Worm (Caenorhabditis elegans) whole organism, young adult: Measurements from ENCODE around the gene C55B6.5.

Experiments used
- D2030.7 ChIP-seq: fragments of 200-800 bp; sonication (Bioruptor generic); IDR thresholded peaks from 2 replicates; pipeline ENCODE4 v1.3.6; 2022; ENCODE audit warnings: missing genetic modification reagents, missing genetic modification characterization, missing compliant biosample characterization
- F37B4.10 ChIP-seq: fragments of 200-800 bp; sonication (Bioruptor generic); IDR thresholded peaks from 2 replicates; pipeline ENCODE4 v1.3.6; 2022; ENCODE audit warnings: missing genetic modification characterization, missing compliant biosample characterization
- F52B5.7 ChIP-seq: sonication (generic microtip); optimal IDR thresholded peaks from 2 replicates; lab custom pipeline; 2016; ENCODE audit warnings: mild to moderate bottlenecking, missing genetic modification characterization, missing compliant biosample characterization
- F57A8.1 ChIP-seq: fragments of 200-800 bp; sonication (Bioruptor generic); optimal IDR thresholded peaks from 2 replicates; lab custom pipeline; 2018; ENCODE audit warnings: mild to moderate bottlenecking, missing genetic modification characterization, moderate library complexity, missing compliant biosample characterization
- F57C9.4 ChIP-seq: sonication (generic microtip); optimal IDR thresholded peaks from 2 replicates; lab custom pipeline; 2017; ENCODE audit warnings: mild to moderate bottlenecking, missing genetic modification characterization, missing compliant biosample characterization
- K12H6.12 ChIP-seq: fragments of 200-800 bp; sonication (Bioruptor generic); optimal IDR thresholded peaks from 2 replicates; lab custom pipeline; 2018; ENCODE audit warnings: mild to moderate bottlenecking, missing genetic modification characterization, missing compliant biosample characterization
- Y53G8AR.9 ChIP-seq: fragments of 200-800 bp; sonication (Bioruptor generic); conservative IDR thresholded peaks from 2 replicates; pipeline ENCODE4 v1.3.6; 2022; ENCODE audit warnings: missing genetic modification reagents, missing genetic modification characterization, missing compliant biosample characterization
- aptf-2 ChIP-seq: fragments of 200-800 bp; sonication (Bioruptor generic); conservative IDR thresholded peaks from 2 replicates; pipeline ENCODE4 v1.3.6; 2022; ENCODE audit warnings: missing genetic modification reagents, missing genetic modification characterization, missing compliant biosample characterization
- attf-6 ChIP-seq: fragments of 200-800 bp; sonication (Bioruptor generic); IDR thresholded peaks from 2 replicates; pipeline ENCODE4 v1.3.6; 2022; ENCODE audit warnings: missing genetic modification reagents, missing genetic modification characterization, missing compliant biosample characterization
- bed-2 ChIP-seq: fragments of 200-800 bp; sonication (Bioruptor generic); IDR thresholded peaks from 2 replicates; pipeline ENCODE4 v1.3.6; 2022; ENCODE audit warnings: missing genetic modification reagents, missing genetic modification characterization, missing compliant biosample characterization
- cebp-1 ChIP-seq, 2 experiments: fragments of 200-800 bp in 1 of 2; sonication (Bioruptor generic) in 1 of 2; sonication (generic microtip) in 1 of 2; IDR thresholded peaks in 1 of 2; optimal IDR thresholded peaks in 1 of 2; 2 replicates each; pipeline versions ENCODE4 v1.3.6 to Lab custom; 2017 to 2022; ENCODE audit warnings: missing compliant biosample characterization in 2 of 2, missing genetic modification characterization in 2 of 2, mild to moderate bottlenecking in 1 of 2, missing genetic modification reagents in 1 of 2, moderate library complexity in 1 of 2
- ceh-100 ChIP-seq: fragments of 200-800 bp; sonication (Bioruptor generic); IDR thresholded peaks from 2 replicates; pipeline ENCODE4 v1.3.6; 2022; ENCODE audit warnings: missing genetic modification reagents, missing genetic modification characterization, missing compliant biosample characterization
- ceh-27 ChIP-seq: fragments of 200-800 bp; sonication (Bioruptor generic); optimal IDR thresholded peaks from 2 replicates; lab custom pipeline; 2018; ENCODE audit warnings: mild to moderate bottlenecking, missing genetic modification characterization, moderate library complexity, missing compliant biosample characterization
- ceh-58 ChIP-seq: fragments of 200-800 bp; sonication (Bioruptor generic); IDR thresholded peaks from 2 replicates; pipeline ENCODE4 v1.3.6; 2022; ENCODE audit warnings: missing genetic modification characterization, missing compliant biosample characterization
- chd-7 ChIP-seq: sonication (generic microtip); optimal IDR thresholded peaks from 2 replicates; lab custom pipeline; 2016; ENCODE audit warnings: mild to moderate bottlenecking, missing genetic modification characterization, moderate library complexity, missing compliant biosample characterization
- dox-1 ChIP-seq: fragments of 200-800 bp; sonication (Bioruptor generic); IDR thresholded peaks from 2 replicates; pipeline ENCODE4 v1.3.6; 2022; ENCODE audit warnings: missing genetic modification reagents, missing genetic modification characterization, missing compliant biosample characterization
- dpff-1 ChIP-seq: sonication (generic microtip); optimal IDR thresholded peaks from 2 replicates; lab custom pipeline; 2017; ENCODE audit warnings: mild to moderate bottlenecking, missing genetic modification characterization, missing compliant biosample characterization
- efl-1 ChIP-seq: fragments of 150-350 bp; optimal IDR thresholded peaks from 2 replicates; lab custom pipeline; 2014; ENCODE audit warnings: missing biosample characterization, missing genetic modification reagents, missing genetic modification characterization
- egl-44 ChIP-seq: fragments of 200-800 bp; sonication (Bioruptor generic); IDR thresholded peaks from 2 replicates; pipeline ENCODE4 v1.3.6; 2022; ENCODE audit warnings: missing genetic modification reagents, missing genetic modification characterization, missing compliant biosample characterization
- egrh-3 ChIP-seq: fragments of 200-800 bp; sonication (Bioruptor generic); IDR thresholded peaks from 2 replicates; pipeline ENCODE4 v1.3.6; 2022; ENCODE audit warnings: missing genetic modification reagents, missing genetic modification characterization, missing compliant biosample characterization
- ekl-4 ChIP-seq: fragments of 200-800 bp; sonication (Bioruptor generic); IDR thresholded peaks from 2 replicates; pipeline ENCODE4 v1.3.6; 2022; ENCODE audit warnings: missing genetic modification reagents, missing genetic modification characterization, missing compliant biosample characterization
- fkh-3 ChIP-seq: sonication (generic microtip); optimal IDR thresholded peaks from 2 replicates; lab custom pipeline; 2016; ENCODE audit warnings: mild to moderate bottlenecking, missing genetic modification characterization, missing compliant biosample characterization
- gei-17 ChIP-seq: fragments of 200-800 bp; sonication (Bioruptor generic); optimal IDR thresholded peaks from 2 replicates; lab custom pipeline; 2018; ENCODE audit warnings: mild to moderate bottlenecking, missing genetic modification characterization, missing compliant biosample characterization
- hmg-1.2 ChIP-seq: fragments of 200-800 bp; sonication (Bioruptor generic); IDR thresholded peaks from 2 replicates; pipeline ENCODE4 v1.3.6; 2022; ENCODE audit warnings: missing genetic modification reagents, missing genetic modification characterization, missing compliant biosample characterization
- hsf-1 ChIP-seq: fragments of 200-800 bp; sonication (Bioruptor generic); IDR thresholded peaks from 2 replicates; pipeline ENCODE4 v1.3.6; 2022; ENCODE audit warnings: missing genetic modification reagents, missing genetic modification characterization, missing compliant biosample characterization
- let-607 ChIP-seq, 2 experiments: fragments of 200-800 bp in 1 of 2; sonication (Bioruptor generic) in 1 of 2; sonication (generic microtip) in 1 of 2; optimal IDR thresholded peaks; 2 replicates each; lab custom pipeline; 2016 to 2018; ENCODE audit warnings: mild to moderate bottlenecking in 2 of 2, missing compliant biosample characterization in 2 of 2, missing genetic modification characterization in 2 of 2, moderate library complexity in 2 of 2, missing genotype in 1 of 2
- lin-26 ChIP-seq: fragments of 200-800 bp; sonication (Bioruptor generic); IDR thresholded peaks from 2 replicates; pipeline ENCODE4 v1.3.6; 2022; ENCODE audit warnings: missing genetic modification reagents, missing genetic modification characterization, missing compliant biosample characterization
- lin-35 ChIP-seq, 3 experiments: fragments of 150-350 bp in 2 of 3; sonication (generic microtip) in 1 of 3; optimal IDR thresholded peaks; 2 replicates each; lab custom pipeline; 2014 to 2018; ENCODE audit warnings: missing biosample characterization in 3 of 3, missing genetic modification characterization in 3 of 3, missing genetic modification reagents in 3 of 3
- lir-1 ChIP-seq: fragments of 200-800 bp; sonication (Bioruptor generic); conservative IDR thresholded peaks from 2 replicates; pipeline ENCODE4 v1.3.6; 2022; ENCODE audit warnings: missing genetic modification reagents, missing genetic modification characterization, missing compliant biosample characterization
- lsl-1 ChIP-seq: fragments of 200-800 bp; sonication (Bioruptor generic); optimal IDR thresholded peaks from 2 replicates; lab custom pipeline; 2018; ENCODE audit warnings: mild to moderate bottlenecking, missing genetic modification characterization, moderate library complexity, missing compliant biosample characterization
- lsy-27 ChIP-seq: sonication (generic microtip); optimal IDR thresholded peaks from 2 replicates; lab custom pipeline; 2017; ENCODE audit warnings: missing genetic modification characterization, mild to moderate bottlenecking, missing compliant biosample characterization, antibody characterized with exemption, missing genotype, borderline replicate concordance; ENCODE audit not compliant: insufficient read depth
- madf-8 ChIP-seq: fragments of 200-800 bp; sonication (Bioruptor generic); conservative IDR thresholded peaks from 2 replicates; pipeline ENCODE4 v1.3.6; 2022; ENCODE audit warnings: missing genetic modification reagents, missing genetic modification characterization, missing compliant biosample characterization
- nfya-1 ChIP-seq: sonication (generic microtip); optimal IDR thresholded peaks from 2 replicates; lab custom pipeline; 2017; ENCODE audit warnings: antibody characterized with exemption, missing compliant biosample characterization, missing genetic modification characterization, borderline replicate concordance; ENCODE audit not compliant: insufficient read depth
- nfyb-1 ChIP-seq: fragments of 200-800 bp; sonication (Bioruptor generic); IDR thresholded peaks from 2 replicates; pipeline ENCODE4 v1.3.6; 2022; ENCODE audit warnings: missing genetic modification reagents, missing genetic modification characterization, missing compliant biosample characterization
- nhr-120 ChIP-seq: fragments of 200-800 bp; sonication (Bioruptor generic); IDR thresholded peaks from 2 replicates; pipeline ENCODE4 v1.3.6; 2022; ENCODE audit warnings: missing genetic modification characterization, missing compliant biosample characterization
- nhr-80 ChIP-seq: sonication (generic microtip); optimal IDR thresholded peaks from 2 replicates; lab custom pipeline; 2016; ENCODE audit warnings: missing genetic modification characterization, missing compliant biosample characterization
- sdz-38 ChIP-seq: sonication (generic microtip); optimal IDR thresholded peaks from 2 replicates; lab custom pipeline; 2016; ENCODE audit warnings: missing genotype, missing genetic modification characterization, missing compliant biosample characterization
- tlf-1 ChIP-seq: fragments of 200-800 bp; sonication (Bioruptor generic); optimal IDR thresholded peaks from 2 replicates; lab custom pipeline; 2018; ENCODE audit warnings: mild to moderate bottlenecking, missing genetic modification characterization, missing compliant biosample characterization
- zfh-2 ChIP-seq: fragments of 200-800 bp; sonication (Bioruptor generic); conservative IDR thresholded peaks from 2 replicates; pipeline ENCODE4 v1.3.6; 2022; ENCODE audit warnings: missing genetic modification reagents, missing genetic modification characterization, missing compliant biosample characterization
- zim-3 ChIP-seq: sonication (generic microtip); optimal IDR thresholded peaks from 2 replicates; lab custom pipeline; 2017; ENCODE audit warnings: mild to moderate bottlenecking, missing genetic modification characterization, moderate library complexity, missing compliant biosample characterization

C55B6.5 gene

DNA sequence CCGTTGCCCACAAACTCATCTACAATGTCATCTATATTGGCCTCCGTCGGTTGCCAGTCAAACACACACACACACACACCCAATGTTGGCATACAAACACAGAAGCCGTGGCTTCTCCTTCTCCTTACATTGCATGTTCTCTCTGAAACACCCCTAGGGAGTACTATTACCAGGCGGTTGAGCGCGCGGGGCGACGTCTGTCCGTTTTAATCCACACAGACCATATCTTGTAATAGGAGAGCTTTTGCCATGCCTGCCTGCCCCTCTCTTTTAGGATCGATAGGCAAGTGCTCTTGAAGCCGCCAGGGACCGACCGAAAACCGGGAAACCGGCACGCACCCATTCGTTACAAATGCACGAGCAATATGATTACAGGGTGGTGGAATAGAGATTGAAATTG is 19.4 kb upstream of the C55B6.5 start (continued):
- no peak for TF ChIP-seq lir-1 (GFP tag; lab: Robert Waterston, UW)
- TF ChIP-seq F57C9.4: no peak
- no peak for TF ChIP-seq bed-2

DNA sequence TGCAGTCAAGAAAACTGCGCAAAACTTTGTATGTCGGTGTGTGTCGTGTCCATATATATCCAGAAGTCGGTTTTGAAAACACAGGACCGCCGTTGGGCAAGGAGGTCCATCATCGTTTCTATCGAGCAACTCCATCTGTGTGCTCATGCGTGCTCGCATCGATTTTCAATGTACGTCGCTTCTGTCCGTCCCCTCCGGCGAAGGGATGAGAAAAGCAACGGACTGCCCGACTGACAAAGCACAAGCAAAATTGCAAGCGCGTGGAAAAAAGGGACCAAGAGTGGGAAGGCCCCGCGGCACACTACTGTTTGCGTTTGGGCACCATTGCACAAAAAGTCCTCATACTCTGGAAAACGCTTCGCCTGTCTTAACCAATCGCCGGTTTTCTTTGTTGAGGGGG is 17.3 kb upstream of the C55B6.5 start:
- no peak for TF ChIP-seq F57A8.1 (GFP tag; lab: Kevin White, UChicago)
- TF ChIP-seq zfh-2 (GFP tag; lab: Robert Waterston, UW): peak; percentile 63
- no peak for TF ChIP-seq let-607 (tag; optimal IDR thresholded peaks at IDR 0.05; lab: Kevin White, UChicago)
- TF ChIP-seq ceh-27: peak; percentile 6
- TF ChIP-seq lsy-27: no peak
- no peak for TF ChIP-seq nfya-1
- TF ChIP-seq nhr-80 (tag; lab: Kevin White, UChicago): no peak
- TF ChIP-seq lsl-1 (GFP tag; lab: Kevin White, UChicago): no peak
- TF ChIP-seq K12H6.12 (tag; lab: Kevin White, UChicago): peak; percentile 11
- TF ChIP-seq fkh-3 (tag; lab: Kevin White, UChicago): no peak
- TF ChIP-seq cebp-1 (GFP tag; IDR thresholded peaks at IDR 0.05; lab: Robert Waterston, UW): no peak
- peak; percentile 14 for TF ChIP-seq cebp-1 (tag; optimal IDR thresholded peaks at IDR 0.05; lab: Kevin White, UChicago)
- TF ChIP-seq Y53G8AR.9 (GFP tag; lab: Robert Waterston, UW): no peak
- TF ChIP-seq nhr-120 (GFP tag; lab: Robert Waterston, UW): no peak
- TF ChIP-seq, all 124 proteins: peak for 4

DNA sequence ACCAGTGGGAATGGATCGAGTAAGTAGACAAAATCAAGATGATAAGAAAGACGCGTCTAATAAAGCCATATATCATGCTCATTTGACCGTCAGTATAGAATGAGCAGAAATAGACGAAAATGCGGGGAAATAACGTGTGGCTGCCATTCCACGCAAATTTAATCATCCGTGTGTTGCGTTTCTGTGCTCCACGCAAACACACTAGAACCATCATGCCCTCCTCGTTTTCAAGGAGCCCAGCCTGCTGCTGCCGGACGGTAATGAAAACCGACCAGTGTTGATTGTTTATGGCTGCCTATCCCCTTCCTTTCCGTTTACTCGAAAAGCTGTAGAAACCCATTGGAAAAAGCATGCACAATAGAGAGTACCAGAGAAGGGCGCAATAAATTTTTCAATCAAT is 15.1 kb upstream of the C55B6.5 start:
- TF ChIP-seq F37B4.10 (GFP tag; lab: Robert Waterston, UW) (no peak), nfyb-1 (GFP tag; lab: Robert Waterston, UW) (peak; percentile 33; the same call in 1 of the 2 replicates)

DNA sequence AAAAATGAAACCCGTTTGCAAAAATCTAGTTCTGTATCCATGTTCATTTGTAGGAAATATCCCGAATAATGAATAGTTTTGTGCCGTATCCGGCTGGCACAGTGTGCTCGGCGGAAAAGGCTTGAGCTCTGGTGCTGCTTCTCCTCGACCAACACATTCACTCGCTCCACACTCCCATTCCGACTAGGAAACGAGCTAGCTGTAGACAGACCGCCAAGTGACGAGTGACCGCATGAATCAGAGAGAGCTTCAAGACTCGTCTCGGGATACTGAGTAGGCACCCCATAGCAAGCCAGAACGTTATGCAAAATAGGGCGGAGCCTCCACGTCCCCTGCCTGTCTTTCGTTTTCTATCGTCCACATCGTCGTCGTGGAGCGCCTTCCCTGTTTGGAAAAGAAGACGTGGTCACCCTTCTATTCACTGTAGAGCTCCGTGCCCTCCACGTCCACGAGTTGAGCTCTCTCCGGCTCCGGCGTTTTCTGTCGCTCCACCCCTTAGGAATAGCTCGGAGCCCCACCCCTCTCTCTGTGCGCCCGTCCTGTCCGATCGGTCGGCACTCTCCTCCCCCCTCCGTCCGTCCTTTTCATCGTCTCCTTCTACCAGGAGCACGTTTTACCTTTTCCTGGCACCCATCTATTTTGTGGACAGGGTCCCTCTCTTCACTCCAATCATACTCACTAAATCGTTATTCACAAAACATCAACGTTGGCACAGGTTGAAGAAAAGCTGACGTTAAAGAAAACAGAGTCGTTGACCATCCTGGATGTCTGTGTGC is 12.8 kb upstream of the C55B6.5 start, which contains the start of gene syd-9:
syd-9 (plus strand) TSS at position 394 of the 776 bp plus-strand sequence.
- TF ChIP-seq chd-7 (tag; lab: Kevin White, UChicago) (peak; percentile 8), ekl-4 (peak; percentile 23; the same call in 1 of the 2 replicates), lin-26 (GFP tag; lab: Robert Waterston, UW) (0 out of 2 replicates have a peak, but pooled peaks have one; percentile 16), nfyb-1 (GFP tag; lab: Robert Waterston, UW) (0 out of 2 replicates have a peak, but pooled peaks have one; percentile 25), dox-1 (GFP tag; lab: Robert Waterston, UW) (0 out of 2 replicates have a peak, but pooled peaks have one; percentile 10), zim-3 (tag; lab: Kevin White, UChicago) (peak; percentile 63), aptf-2 (GFP tag; lab: Robert Waterston, UW) (no peak), K12H6.12 (tag; lab: Kevin White, UChicago) (peak; percentile 50), attf-6 (GFP tag; lab: Robert Waterston, UW) (no peak), sdz-38 (no peak), zfh-2 (GFP tag; lab: Robert Waterston, UW) (peak; percentile 84), tlf-1 (GFP tag; lab: Kevin White, UChicago) (no peak), egrh-3 (GFP tag; lab: Robert Waterston, UW) (peak; percentile 76; the same call in 1 of the 2 replicates)
- TF ChIP-seq, all 124 proteins: peak for 9

DNA sequence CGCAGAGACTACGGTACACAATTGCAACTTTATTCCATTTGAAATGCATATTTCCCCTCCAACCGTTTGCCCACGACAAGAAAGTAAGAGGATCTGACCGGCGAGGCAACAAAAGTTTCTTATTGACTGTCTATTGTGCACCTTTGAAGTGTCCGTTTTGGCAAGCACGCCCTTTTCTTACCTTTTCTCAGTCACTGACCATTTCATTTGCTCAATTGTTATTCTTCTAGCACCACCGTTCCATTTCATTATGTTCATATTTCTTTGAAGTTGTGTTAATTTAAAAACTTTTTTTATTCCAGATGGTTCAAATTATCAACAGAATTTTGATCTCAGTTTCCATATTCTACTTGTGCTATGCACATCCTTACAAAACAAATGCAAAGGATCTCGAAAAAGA is 6.3 kb upstream of the C55B6.5 start, which contains the start of gene spp-22:
spp-22 (plus strand) TSS at position 301 of the 400 bp plus-strand sequence.
- TF ChIP-seq tlf-1 (GFP tag; lab: Kevin White, UChicago): no peak
- no peak for TF ChIP-seq D2030.7 (GFP tag; lab: Robert Waterston, UW)
- TF ChIP-seq hmg-1.2 (GFP tag; lab: Robert Waterston, UW): no peak
- no peak for TF ChIP-seq hsf-1 (GFP tag; lab: Robert Waterston, UW)
- TF ChIP-seq efl-1 (GFP tag; lab: Kevin White, UChicago): no peak
- TF ChIP-seq lin-35 (GFP tag; optimal IDR thresholded peaks at IDR 0.05; lab: Kevin White, UChicago): no peak
- no peak for TF ChIP-seq ceh-100
- TF ChIP-seq madf-8 (GFP tag; lab: Robert Waterston, UW): no peak
- no peak for TF ChIP-seq ceh-58 (GFP tag; lab: Robert Waterston, UW)
- no peak for TF ChIP-seq F52B5.7
- TF ChIP-seq egl-44: no peak
- no peak for TF ChIP-seq gei-17
- no peak for TF ChIP-seq dpff-1 (tag; lab: Kevin White, UChicago)
